Fruit fly (Drosophila melanogaster): ENCODE measurements around the gene TfIIFalpha.

DNA sequence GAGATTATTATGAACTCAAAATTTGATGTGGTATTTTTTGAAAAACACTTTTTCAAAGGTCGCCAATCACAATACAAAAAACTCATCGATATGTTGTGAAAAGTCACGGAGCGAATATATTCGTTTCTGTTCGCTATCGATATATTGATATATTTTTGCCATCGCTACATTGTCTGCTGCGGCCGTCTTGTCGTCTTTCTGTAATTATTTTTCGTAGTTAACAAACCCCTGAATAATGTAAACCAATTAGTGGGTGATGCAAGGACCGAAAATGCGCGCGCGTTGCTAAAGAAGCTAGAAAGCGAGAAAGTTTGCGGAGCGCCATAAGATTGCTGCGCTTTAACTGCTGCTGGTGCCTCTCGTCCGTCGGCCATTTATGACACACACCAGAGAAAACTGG lies 29.5 kb upstream of the TfIIFalpha start, which contains the start of gene Pak:
- TF ChIP-seq Dfd (GFP tag; optimal IDR thresholded peaks at IDR 0.05) = no peak
- no peak for TF ChIP-seq psq (GFP tag; optimal IDR thresholded peaks at IDR 0.05)
